Worm (Caenorhabditis elegans) whole organism, L2 larva: ENCODE data around the gene F26D2.13.

Experiments used
- ceh-82 ChIP-seq: fragments of 150-350 bp; optimal IDR thresholded peaks from 2 replicates; lab custom pipeline; 2014; ENCODE audit warnings: missing biosample characterization, missing genetic modification characterization
- nhr-23 ChIP-seq: fragments of 150-350 bp; optimal IDR thresholded peaks from 2 replicates; lab custom pipeline; 2014; ENCODE audit warnings: missing biosample characterization, missing genetic modification reagents, missing genetic modification characterization
- nhr-237 ChIP-seq: fragments of 150-350 bp; optimal IDR thresholded peaks from 2 replicates; lab custom pipeline; 2014; ENCODE audit warnings: missing biosample characterization, missing genetic modification characterization
- ztf-11 ChIP-seq: sonication (generic microtip); optimal IDR thresholded peaks from 2 replicates; lab custom pipeline; 2017; ENCODE audit warnings: missing biosample characterization, missing genetic modification characterization

ce11 chrV:16467840-16468239, 32.4 kb upstream of the F26D2.13 start, which contains the start of gene sru-44:
- TF ChIP-seq ztf-11 (tag; lab: Kevin White, UChicago) (no peak), nhr-23 (tag; lab: Kevin White, UChicago) (no peak), ceh-82 (tag; lab: Kevin White, UChicago) (no peak), nhr-237 (tag; lab: Kevin White, UChicago) (no peak)
